Worm (Caenorhabditis elegans) whole organism, L2 larva: Measurements from ENCODE around the gene fbxa-206.

Experiments used
- gmeb-1 ChIP-seq: fragments of 150-350 bp; optimal IDR thresholded peaks from 2 replicates; lab custom pipeline; 2014; ENCODE audit warnings: missing biosample characterization, missing genetic modification characterization
- mab-5 ChIP-seq: fragments of 150-350 bp; optimal IDR thresholded peaks from 2 replicates; lab custom pipeline; 2014; ENCODE audit warnings: missing biosample characterization, missing genetic modification characterization
- mdl-1 ChIP-seq, 2 experiments: fragments of 150-350 bp in 1 of 2; sonication (generic microtip) in 1 of 2; optimal IDR thresholded peaks; 2 replicates each; lab custom pipeline; 2017; ENCODE audit warnings: missing biosample characterization in 2 of 2, missing genetic modification characterization in 2 of 2

DNA sequence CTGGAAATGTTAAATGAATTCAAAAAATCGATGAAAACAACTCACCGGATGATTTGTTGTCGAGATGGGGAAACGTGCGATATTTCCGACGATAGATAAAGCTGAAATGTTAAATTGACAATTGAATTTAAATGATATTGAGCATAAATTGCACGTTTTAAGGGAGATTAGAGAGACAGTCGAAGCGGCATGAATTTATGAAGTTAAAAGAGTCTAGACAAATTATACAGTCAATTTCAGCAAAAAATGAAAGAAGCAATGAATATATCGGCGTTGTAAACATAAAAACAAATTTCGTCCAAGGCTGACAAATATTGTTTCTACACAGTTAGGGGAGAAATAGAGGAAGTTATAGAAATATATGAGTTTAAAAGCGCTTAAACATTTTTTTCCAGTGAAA lies 9.1 kb upstream of the fbxa-206 start, which contains the start of gene Y102A5C.36:
- no peak for TF ChIP-seq mab-5 (tag; lab: Kevin White, UChicago)
- TF ChIP-seq mdl-1 (tag; optimal IDR thresholded peaks at IDR 0.05; lab: Kevin White, UChicago): no peak
- TF ChIP-seq gmeb-1: no peak
